Worm (Caenorhabditis elegans) whole organism, young adult: ENCODE data around the gene viro-2.

Experiments used
- B0336.3 ChIP-seq: fragments of 200-800 bp; sonication (Bioruptor generic); IDR thresholded peaks from 2 replicates; pipeline ENCODE4 v1.3.6; 2022; ENCODE audit warnings: missing genetic modification characterization, missing compliant biosample characterization
- F22D6.2 ChIP-seq: sonication (generic microtip); optimal IDR thresholded peaks from 2 replicates; lab custom pipeline; 2016; ENCODE audit warnings: mild to moderate bottlenecking, missing genetic modification characterization, missing compliant biosample characterization
- F37B4.10 ChIP-seq: fragments of 200-800 bp; sonication (Bioruptor generic); IDR thresholded peaks from 2 replicates; pipeline ENCODE4 v1.3.6; 2022; ENCODE audit warnings: missing genetic modification characterization, missing compliant biosample characterization
- F49E8.2 ChIP-seq: sonication (generic microtip); optimal IDR thresholded peaks from 3 replicates; lab custom pipeline; 2017; ENCODE audit warnings: missing genetic modification characterization, mild to moderate bottlenecking, missing compliant biosample characterization, antibody characterized with exemption, moderate library complexity; ENCODE audit not compliant: insufficient read depth
- F57C9.4 ChIP-seq: sonication (generic microtip); optimal IDR thresholded peaks from 2 replicates; lab custom pipeline; 2017; ENCODE audit warnings: mild to moderate bottlenecking, missing genetic modification characterization, missing compliant biosample characterization
- K11D2.4 ChIP-seq: fragments of 200-800 bp; sonication (Bioruptor generic); IDR thresholded peaks from 2 replicates; pipeline ENCODE4 v1.3.6; 2022; ENCODE audit warnings: missing genetic modification reagents, missing genetic modification characterization, missing compliant biosample characterization
- T26A5.8 ChIP-seq: sonication (generic microtip); optimal IDR thresholded peaks from 2 replicates; lab custom pipeline; 2016; ENCODE audit warnings: missing genetic modification characterization, missing compliant biosample characterization
- ama-1 ChIP-seq, 3 experiments: fragments of 150-350 bp in 1 of 3; sonication (generic microtip) in 2 of 3; optimal IDR thresholded peaks; 2 replicates each; lab custom pipeline; 2014 to 2018; ENCODE audit warnings: missing biosample characterization in 2 of 3, missing genetic modification characterization in 2 of 3, missing genetic modification reagents in 2 of 3
- atf-7 ChIP-seq: sonication (generic microtip); optimal IDR thresholded peaks from 2 replicates; lab custom pipeline; 2017; ENCODE audit warnings: mild to moderate bottlenecking, missing genetic modification characterization, missing compliant biosample characterization
- attf-3 ChIP-seq: fragments of 200-800 bp; sonication (Bioruptor generic); conservative IDR thresholded peaks from 2 replicates; pipeline ENCODE4 v1.3.6; 2022; ENCODE audit warnings: missing genetic modification reagents, missing genetic modification characterization, missing compliant biosample characterization
- attf-5 ChIP-seq: fragments of 200-800 bp; sonication (Bioruptor generic); optimal IDR thresholded peaks from 2 replicates; lab custom pipeline; 2018; ENCODE audit warnings: mild to moderate bottlenecking, missing genetic modification characterization, missing compliant biosample characterization
- attf-6 ChIP-seq: fragments of 200-800 bp; sonication (Bioruptor generic); IDR thresholded peaks from 2 replicates; pipeline ENCODE4 v1.3.6; 2022; ENCODE audit warnings: missing genetic modification reagents, missing genetic modification characterization, missing compliant biosample characterization
- bed-1 ChIP-seq: fragments of 200-800 bp; sonication (Bioruptor generic); IDR thresholded peaks from 2 replicates; pipeline ENCODE4 v1.3.6; 2022; ENCODE audit warnings: missing genetic modification reagents, missing genetic modification characterization, missing compliant biosample characterization
- ccch-3 ChIP-seq: fragments of 200-800 bp; sonication (Bioruptor generic); optimal IDR thresholded peaks from 2 replicates; lab custom pipeline; 2018; ENCODE audit warnings: mild to moderate bottlenecking, missing genetic modification characterization, missing compliant biosample characterization
- cebp-1 ChIP-seq, 2 experiments: fragments of 200-800 bp in 1 of 2; sonication (Bioruptor generic) in 1 of 2; sonication (generic microtip) in 1 of 2; IDR thresholded peaks in 1 of 2; optimal IDR thresholded peaks in 1 of 2; 2 replicates each; pipeline versions ENCODE4 v1.3.6 to Lab custom; 2017 to 2022; ENCODE audit warnings: missing compliant biosample characterization in 2 of 2, missing genetic modification characterization in 2 of 2, mild to moderate bottlenecking in 1 of 2, missing genetic modification reagents in 1 of 2, moderate library complexity in 1 of 2
- ceh-100 ChIP-seq: fragments of 200-800 bp; sonication (Bioruptor generic); IDR thresholded peaks from 2 replicates; pipeline ENCODE4 v1.3.6; 2022; ENCODE audit warnings: missing genetic modification reagents, missing genetic modification characterization, missing compliant biosample characterization
- ceh-58 ChIP-seq: fragments of 200-800 bp; sonication (Bioruptor generic); IDR thresholded peaks from 2 replicates; pipeline ENCODE4 v1.3.6; 2022; ENCODE audit warnings: missing genetic modification characterization, missing compliant biosample characterization
- ceh-79 ChIP-seq: sonication (generic microtip); optimal IDR thresholded peaks from 2 replicates; lab custom pipeline; 2017; ENCODE audit warnings: mild to moderate bottlenecking, missing genetic modification characterization, missing compliant biosample characterization
- chd-7 ChIP-seq: sonication (generic microtip); optimal IDR thresholded peaks from 2 replicates; lab custom pipeline; 2016; ENCODE audit warnings: mild to moderate bottlenecking, missing genetic modification characterization, moderate library complexity, missing compliant biosample characterization
- dpff-1 ChIP-seq: sonication (generic microtip); optimal IDR thresholded peaks from 2 replicates; lab custom pipeline; 2017; ENCODE audit warnings: mild to moderate bottlenecking, missing genetic modification characterization, missing compliant biosample characterization
- dpl-1 ChIP-seq: fragments of 150-350 bp; optimal IDR thresholded peaks from 2 replicates; lab custom pipeline; 2014; ENCODE audit warnings: missing biosample characterization, missing genetic modification reagents, missing genetic modification characterization
- efl-1 ChIP-seq: fragments of 150-350 bp; optimal IDR thresholded peaks from 2 replicates; lab custom pipeline; 2014; ENCODE audit warnings: missing biosample characterization, missing genetic modification reagents, missing genetic modification characterization
- egrh-3 ChIP-seq: fragments of 200-800 bp; sonication (Bioruptor generic); IDR thresholded peaks from 2 replicates; pipeline ENCODE4 v1.3.6; 2022; ENCODE audit warnings: missing genetic modification reagents, missing genetic modification characterization, missing compliant biosample characterization
- ekl-4 ChIP-seq: fragments of 200-800 bp; sonication (Bioruptor generic); IDR thresholded peaks from 2 replicates; pipeline ENCODE4 v1.3.6; 2022; ENCODE audit warnings: missing genetic modification reagents, missing genetic modification characterization, missing compliant biosample characterization
- ets-4 ChIP-seq: fragments of 200-800 bp; sonication (Bioruptor generic); optimal IDR thresholded peaks from 2 replicates; lab custom pipeline; 2018; ENCODE audit warnings: mild to moderate bottlenecking, missing genetic modification characterization, missing compliant biosample characterization
- fkh-3 ChIP-seq: sonication (generic microtip); optimal IDR thresholded peaks from 2 replicates; lab custom pipeline; 2016; ENCODE audit warnings: mild to moderate bottlenecking, missing genetic modification characterization, missing compliant biosample characterization
- him-1 ChIP-seq: sonication (generic microtip); optimal IDR thresholded peaks from 2 replicates; lab custom pipeline; 2016; ENCODE audit warnings: missing genotype, missing genetic modification reagents, missing genetic modification characterization, missing compliant biosample characterization
- hlh-12 ChIP-seq: sonication (generic microtip); optimal IDR thresholded peaks from 2 replicates; lab custom pipeline; 2016; ENCODE audit warnings: missing genetic modification characterization, missing compliant biosample characterization
- hlh-26 ChIP-seq: fragments of 200-800 bp; sonication (Bioruptor generic); conservative IDR thresholded peaks from 2 replicates; pipeline ENCODE4 v1.3.6; 2022; ENCODE audit warnings: missing genetic modification reagents, missing genetic modification characterization, missing compliant biosample characterization
- lag-1 ChIP-seq: fragments of 200-800 bp; sonication (Bioruptor generic); IDR thresholded peaks from 2 replicates; pipeline ENCODE4 v1.3.6; 2022; ENCODE audit warnings: missing genetic modification reagents, missing genetic modification characterization, missing compliant biosample characterization
- let-607 ChIP-seq, 2 experiments: fragments of 200-800 bp in 1 of 2; sonication (Bioruptor generic) in 1 of 2; sonication (generic microtip) in 1 of 2; optimal IDR thresholded peaks; 2 replicates each; lab custom pipeline; 2016 to 2018; ENCODE audit warnings: mild to moderate bottlenecking in 2 of 2, missing compliant biosample characterization in 2 of 2, missing genetic modification characterization in 2 of 2, moderate library complexity in 2 of 2, missing genotype in 1 of 2
- lin-40 ChIP-seq: sonication (generic microtip); optimal IDR thresholded peaks from 2 replicates; lab custom pipeline; 2016; ENCODE audit warnings: missing genetic modification characterization, mild to moderate bottlenecking, missing compliant biosample characterization, missing genotype, missing genetic modification reagents
- mcd-1 ChIP-seq: fragments of 200-800 bp; sonication (Bioruptor generic); IDR thresholded peaks from 2 replicates; pipeline ENCODE4 v1.3.6; 2022; ENCODE audit warnings: missing genetic modification reagents, missing genetic modification characterization, missing compliant biosample characterization
- mel-28 ChIP-seq: sonication (generic microtip); optimal IDR thresholded peaks from 2 replicates; lab custom pipeline; 2016; ENCODE audit warnings: borderline replicate concordance, mild to moderate bottlenecking, missing genetic modification characterization, missing compliant biosample characterization
- nfya-2 ChIP-seq: fragments of 200-800 bp; sonication (Bioruptor generic); IDR thresholded peaks from 2 replicates; pipeline ENCODE4 v1.3.6; 2022; ENCODE audit warnings: missing genetic modification reagents, missing genetic modification characterization, missing compliant biosample characterization
- nhr-120 ChIP-seq: fragments of 200-800 bp; sonication (Bioruptor generic); IDR thresholded peaks from 2 replicates; pipeline ENCODE4 v1.3.6; 2022; ENCODE audit warnings: missing genetic modification characterization, missing compliant biosample characterization
- nhr-80 ChIP-seq: sonication (generic microtip); optimal IDR thresholded peaks from 2 replicates; lab custom pipeline; 2016; ENCODE audit warnings: missing genetic modification characterization, missing compliant biosample characterization
- pha-4 ChIP-seq: fragments of 150-350 bp; sonication (generic microtip); optimal IDR thresholded peaks from 2 replicates; lab custom pipeline; 2014; ENCODE audit warnings: missing biosample characterization, missing genetic modification reagents, missing genetic modification characterization
- rcor-1 ChIP-seq: fragments of 200-800 bp; sonication (Bioruptor generic); IDR thresholded peaks from 2 replicates; pipeline ENCODE4 v1.3.6; 2022; ENCODE audit warnings: missing genetic modification reagents, missing genetic modification characterization, missing compliant biosample characterization
- repo-1 ChIP-seq: sonication (generic microtip); optimal IDR thresholded peaks from 2 replicates; lab custom pipeline; 2017; ENCODE audit warnings: mild to moderate bottlenecking, missing genetic modification characterization, missing compliant biosample characterization
- snpc-1.3 ChIP-seq: sonication (generic microtip); optimal IDR thresholded peaks from 2 replicates; lab custom pipeline; 2017; ENCODE audit warnings: missing genetic modification characterization, mild to moderate bottlenecking, missing compliant biosample characterization, antibody characterized with exemption, moderate library complexity, missing genotype, missing genetic modification reagents; ENCODE audit not compliant: insufficient read depth
- snpc-4 ChIP-seq, 5 experiments: fragments of 150-350 bp in 1 of 5; sonication (generic microtip) in 4 of 5; optimal IDR thresholded peaks; 2 replicates each; lab custom pipeline; 2014 to 2018; ENCODE audit warnings: missing genetic modification characterization in 5 of 5, missing biosample characterization in 3 of 5, antibody characterized with exemption in 2 of 5, mild to moderate bottlenecking in 2 of 5, missing compliant biosample characterization in 2 of 5, missing genotype in 2 of 5, moderate library complexity in 2 of 5, missing genetic modification reagents in 1 of 5
- tbp1 ChIP-seq: fragments of 200-800 bp; sonication (Bioruptor generic); optimal IDR thresholded peaks from 2 replicates; lab custom pipeline; 2018; ENCODE audit warnings: mild to moderate bottlenecking, missing genetic modification characterization, missing compliant biosample characterization
- ztf-22 ChIP-seq: fragments of 200-800 bp; sonication (Bioruptor generic); optimal IDR thresholded peaks from 2 replicates; lab custom pipeline; 2018; ENCODE audit warnings: mild to moderate bottlenecking, missing genetic modification characterization, moderate library complexity, missing compliant biosample characterization
- ztf-28 ChIP-seq: fragments of 200-800 bp; sonication (Bioruptor generic); IDR thresholded peaks from 2 replicates; pipeline ENCODE4 v1.3.6; 2022; ENCODE audit warnings: missing genetic modification reagents, missing genetic modification characterization, missing compliant biosample characterization

The viro-2 gene

ce11 chrIII:7116615-7117252 is 12.0 kb upstream of the viro-2 start (continued):
- TF ChIP-seq tbp1 (GFP tag; lab: Kevin White, UChicago) (peak; percentile 21), ekl-4 (GFP tag; lab: Robert Waterston, UW) (no peak), atf-7 (tag; lab: Kevin White, UChicago) (no peak), repo-1 (tag; lab: Kevin White, UChicago) (peak; percentile 21), lin-40 (tag; lab: Kevin White, UChicago) (peak; percentile 46), attf-5 (GFP tag; lab: Kevin White, UChicago) (peak; percentile 71), ceh-79 (tag; lab: Kevin White, UChicago) (no peak), snpc-4 (GFP tag; optimal IDR thresholded peaks at IDR 0.05; lab: Kevin White, UChicago) (no peak), snpc-4 (tag; optimal IDR thresholded peaks at IDR 0.05; lab: Kevin White, UChicago) (peak in 1 of 4 experiments; percentile 14), nhr-80 (peak; percentile 69), rcor-1 (GFP tag; lab: Robert Waterston, UW) (no peak), ccch-3 (GFP tag; lab: Kevin White, UChicago) (no peak)

- no peak for TF ChIP-seq attf-3 (GFP tag; lab: Robert Waterston, UW)
- TF ChIP-seq efl-1 (GFP tag; lab: Kevin White, UChicago): no peak
- no peak for TF ChIP-seq F49E8.2 (tag; lab: Kevin White, UChicago)
- no peak for TF ChIP-seq dpff-1 (tag; lab: Kevin White, UChicago)
- no peak for TF ChIP-seq dpl-1
- TF ChIP-seq mcd-1: no peak
- no peak for TF ChIP-seq F22D6.2 (tag; lab: Kevin White, UChicago)
- no peak for TF ChIP-seq pha-4 (tag; lab: Kevin White, UChicago)
- TF ChIP-seq hlh-12 (tag; lab: Kevin White, UChicago): no peak
- TF ChIP-seq cebp-1 (GFP tag; IDR thresholded peaks at IDR 0.05; lab: Robert Waterston, UW): no peak
- TF ChIP-seq cebp-1 (tag; optimal IDR thresholded peaks at IDR 0.05; lab: Kevin White, UChicago): no peak
- no peak for TF ChIP-seq F57C9.4
- no peak for TF ChIP-seq ztf-22 (GFP tag; lab: Kevin White, UChicago)
- no peak for TF ChIP-seq nfya-2 (GFP tag; lab: Robert Waterston, UW)
- TF ChIP-seq attf-6 (GFP tag; lab: Robert Waterston, UW): no peak
- TF ChIP-seq F37B4.10 (GFP tag; lab: Robert Waterston, UW): no peak
- no peak for TF ChIP-seq hlh-26 (GFP tag; lab: Robert Waterston, UW)
- no peak for TF ChIP-seq T26A5.8 (tag; lab: Kevin White, UChicago)
- TF ChIP-seq egrh-3 (GFP tag; lab: Robert Waterston, UW): no peak
- peak; percentile 5 for TF ChIP-seq atf-7 (tag; lab: Kevin White, UChicago)
- TF ChIP-seq him-1 (tag; lab: Kevin White, UChicago): peak; percentile 51
- no peak for TF ChIP-seq ceh-100 (GFP tag; lab: Robert Waterston, UW)
- no peak for TF ChIP-seq mel-28 (tag; lab: Kevin White, UChicago)
- no peak for TF ChIP-seq ama-1 (optimal IDR thresholded peaks at IDR 0.05; lab: Kevin White, UChicago)
- TF ChIP-seq ama-1 (GFP tag; optimal IDR thresholded peaks at IDR 0.05; lab: Kevin White, UChicago): no peak
- peak; percentile 16 for TF ChIP-seq repo-1 (tag; lab: Kevin White, UChicago)
- TF ChIP-seq ceh-58 (GFP tag; lab: Robert Waterston, UW): no peak
- no peak for TF ChIP-seq K11D2.4 (GFP tag; lab: Robert Waterston, UW)
- TF ChIP-seq snpc-1.3: no peak
- TF ChIP-seq chd-7 (tag; lab: Kevin White, UChicago): peak; percentile 15
- peak in 1 of 2 experiments; percentile 35 for TF ChIP-seq let-607 (tag; optimal IDR thresholded peaks at IDR 0.05; lab: Kevin White, UChicago)
- no peak for TF ChIP-seq nhr-120 (GFP tag; lab: Robert Waterston, UW)
- TF ChIP-seq fkh-3: no peak
- no peak for TF ChIP-seq lag-1 (GFP tag; lab: Robert Waterston, UW)
- TF ChIP-seq bed-1 (GFP tag; lab: Robert Waterston, UW): no peak
- no peak for TF ChIP-seq B0336.3 (GFP tag; lab: Robert Waterston, UW)
- TF ChIP-seq nhr-80: peak; percentile 25
- TF ChIP-seq ets-4 (GFP tag; lab: Kevin White, UChicago): no peak
- TF ChIP-seq ztf-28 (GFP tag; lab: Robert Waterston, UW): no peak
Observed at ce11 chrIII:7120477-7120876, 8.2 kb upstream of the viro-2 start.
